Fruit fly (Drosophila melanogaster) whole organism, embryonic: ENCODE results near the gene Ice2.

Experiments
- Ada2b ChIP-seq: fragments of 200-800 bp; sonication (Bioruptor generic); IDR thresholded peaks from 2 replicates; pipeline ENCODE4 v1.3.6; 2022; ENCODE audit warnings: missing biosample characterization, missing genetic modification characterization
- Atf-2 ChIP-seq: fragments of 200-800 bp; sonication (Bioruptor generic); optimal IDR thresholded peaks from 2 replicates; lab custom pipeline; 2016; ENCODE audit warnings: missing biosample characterization, missing genetic modification characterization
- Bteb2 ChIP-seq: fragments of 200-800 bp; sonication (Bioruptor generic); optimal IDR thresholded peaks from 2 replicates; lab custom pipeline; 2016; ENCODE audit warnings: missing biosample characterization, missing genetic modification characterization
- CG10267 ChIP-seq: fragments of 200-800 bp; sonication (Bioruptor generic); optimal IDR thresholded peaks from 2 replicates; lab custom pipeline; 2018; ENCODE audit warnings: missing biosample characterization, mild to moderate bottlenecking, missing genetic modification characterization, moderate library complexity
- CG12071 ChIP-seq: fragments of 200-800 bp; sonication (Bioruptor generic); optimal IDR thresholded peaks from 3 replicates; lab custom pipeline; 2018; ENCODE audit warnings: missing biosample characterization, mild to moderate bottlenecking, missing genetic modification characterization
- CG12104 ChIP-seq: fragments of 200-800 bp; sonication (Bioruptor generic); optimal IDR thresholded peaks from 3 replicates; lab custom pipeline; 2016; ENCODE audit warnings: missing biosample characterization, missing genetic modification characterization
- CG12299 ChIP-seq: fragments of 200-800 bp; sonication (Bioruptor generic); optimal IDR thresholded peaks from 2 replicates; lab custom pipeline; 2018; ENCODE audit warnings: missing biosample characterization, mild to moderate bottlenecking, missing genetic modification characterization
- CG14965 ChIP-seq: fragments of 200-800 bp; sonication (Bioruptor generic); optimal IDR thresholded peaks from 2 replicates; lab custom pipeline; 2016; ENCODE audit warnings: missing biosample characterization, missing genetic modification characterization, borderline replicate concordance
- CG15073 ChIP-seq: fragments of 200-800 bp; sonication (Bioruptor generic); optimal IDR thresholded peaks from 2 replicates; lab custom pipeline; 2016; ENCODE audit warnings: missing biosample characterization, missing genetic modification characterization
- CG16779 ChIP-seq: fragments of 200-800 bp; sonication (Bioruptor generic); IDR thresholded peaks from 2 replicates; pipeline ENCODE4 v1.3.6; 2022; ENCODE audit warnings: missing biosample characterization, missing genetic modification characterization
- CG16863 ChIP-seq: fragments of 200-800 bp; sonication (Bioruptor generic); optimal IDR thresholded peaks from 3 replicates; lab custom pipeline; 2016; ENCODE audit warnings: missing biosample characterization, missing genetic modification characterization
- CG17328 ChIP-seq: fragments of 200-800 bp; sonication (Bioruptor generic); IDR thresholded peaks from 2 replicates; pipeline ENCODE4 v1.3.6; 2022; ENCODE audit warnings: missing biosample characterization, missing genetic modification characterization
- CG17829 ChIP-seq: fragments of 200-800 bp; optimal IDR thresholded peaks from 2 replicates; lab custom pipeline; 2019; ENCODE audit warnings: missing biosample characterization, mild to moderate bottlenecking, missing genetic modification characterization, moderate library complexity
- CG18011 ChIP-seq: fragments of 200-800 bp; sonication (Bioruptor generic); optimal IDR thresholded peaks from 2 replicates; lab custom pipeline; 2017; ENCODE audit warnings: missing biosample characterization, missing genetic modification characterization, mild to moderate bottlenecking, moderate library complexity, missing genotype
- CG18764 ChIP-seq: fragments of 200-800 bp; sonication (Bioruptor generic); optimal IDR thresholded peaks from 3 replicates; lab custom pipeline; 2016; ENCODE audit warnings: missing biosample characterization, missing genetic modification characterization
- CG2116 ChIP-seq: fragments of 200-800 bp; sonication (Bioruptor generic); optimal IDR thresholded peaks from 3 replicates; lab custom pipeline; 2018; ENCODE audit warnings: missing biosample characterization, mild to moderate bottlenecking, missing genetic modification characterization
- CG33213 ChIP-seq: fragments of 200-800 bp; sonication (Bioruptor generic); optimal IDR thresholded peaks from 3 replicates; lab custom pipeline; 2016; ENCODE audit warnings: missing biosample characterization, missing genetic modification characterization
- CG4282 ChIP-seq: fragments of 200-800 bp; sonication (Bioruptor generic); optimal IDR thresholded peaks from 2 replicates; lab custom pipeline; 2016; ENCODE audit warnings: missing biosample characterization, missing genetic modification characterization
- CG6689 ChIP-seq: fragments of 200-800 bp; sonication (Bioruptor generic); IDR thresholded peaks from 2 replicates; pipeline ENCODE4 v1.3.6; 2022; ENCODE audit warnings: missing biosample characterization, missing genetic modification characterization
- CG7271 ChIP-seq: fragments of 200-800 bp; sonication (Bioruptor generic); optimal IDR thresholded peaks from 2 replicates; lab custom pipeline; 2018; ENCODE audit warnings: missing biosample characterization, mild to moderate bottlenecking, missing genetic modification characterization, moderate library complexity
- CG8089 ChIP-seq: fragments of 200-800 bp; sonication (Bioruptor generic); optimal IDR thresholded peaks from 3 replicates; lab custom pipeline; 2016; ENCODE audit warnings: missing biosample characterization, missing genetic modification characterization
- CG9609 ChIP-seq: fragments of 200-800 bp; sonication (Bioruptor generic); optimal IDR thresholded peaks from 3 replicates; lab custom pipeline; 2016; ENCODE audit warnings: missing biosample characterization, missing genetic modification characterization
- Chrac-16 ChIP-seq: fragments of 200-800 bp; sonication (Bioruptor generic); optimal IDR thresholded peaks from 3 replicates; lab custom pipeline; 2016; ENCODE audit warnings: missing biosample characterization, missing genetic modification characterization
- Dip3 ChIP-seq: fragments of 200-800 bp; sonication (Bioruptor generic); optimal IDR thresholded peaks from 3 replicates; lab custom pipeline; 2016; ENCODE audit warnings: missing biosample characterization, missing genetic modification characterization
- Dref ChIP-seq: fragments of 200-800 bp; sonication (Bioruptor generic); IDR thresholded peaks from 2 replicates; pipeline ENCODE4 v1.3.6; 2022; ENCODE audit warnings: missing biosample characterization, missing genetic modification characterization
- Elba2 ChIP-seq: fragments of 200-800 bp; sonication (Bioruptor generic); optimal IDR thresholded peaks from 3 replicates; lab custom pipeline; 2016; ENCODE audit warnings: missing biosample characterization, missing genetic modification characterization
- HLH54F ChIP-seq: fragments of 200-800 bp; sonication (Bioruptor generic); optimal IDR thresholded peaks from 3 replicates; lab custom pipeline; 2016; ENCODE audit warnings: missing biosample characterization, missing genetic modification characterization
- Hr3 ChIP-seq: fragments of 200-800 bp; sonication (Bioruptor generic); optimal IDR thresholded peaks from 3 replicates; lab custom pipeline; 2016; ENCODE audit warnings: missing biosample characterization, missing genetic modification characterization
- Kr ChIP-seq: fragments of 200-800 bp; sonication (Bioruptor generic); optimal IDR thresholded peaks from 2 replicates; lab custom pipeline; 2017; ENCODE audit warnings: missing biosample characterization, mild to moderate bottlenecking, missing genetic modification characterization
- Mad ChIP-seq: fragments of 200-800 bp; sonication (Bioruptor generic); optimal IDR thresholded peaks from 2 replicates; lab custom pipeline; 2016; ENCODE audit warnings: missing biosample characterization, missing genetic modification characterization
- Poxn ChIP-seq: fragments of 200-800 bp; sonication (Bioruptor generic); IDR thresholded peaks from 2 replicates; pipeline ENCODE4 v1.3.6; 2022; ENCODE audit warnings: missing biosample characterization, missing genetic modification characterization
- Side ChIP-seq: fragments of 200-800 bp; sonication (Bioruptor generic); optimal IDR thresholded peaks from 2 replicates; lab custom pipeline; 2016; ENCODE audit warnings: missing biosample characterization, missing genetic modification characterization
- Spps ChIP-seq: fragments of 200-800 bp; sonication (Bioruptor generic); optimal IDR thresholded peaks from 2 replicates; lab custom pipeline; 2018; ENCODE audit warnings: missing biosample characterization, mild to moderate bottlenecking, missing genetic modification characterization
- Sry-β ChIP-seq: fragments of 200-800 bp; sonication (Bioruptor generic); optimal IDR thresholded peaks from 2 replicates; lab custom pipeline; 2018; ENCODE audit warnings: missing biosample characterization, mild to moderate bottlenecking, missing genetic modification characterization, moderate library complexity
- Xrp1 ChIP-seq: fragments of 200-800 bp; sonication (Bioruptor generic); IDR thresholded peaks from 2 replicates; pipeline ENCODE4 v1.3.6; 2022; ENCODE audit warnings: missing biosample characterization, missing genetic modification characterization
- al ChIP-seq: fragments of 200-800 bp; sonication (Bioruptor generic); IDR thresholded peaks from 2 replicates; pipeline ENCODE4 v1.3.6; 2022; ENCODE audit warnings: missing biosample characterization, missing genetic modification characterization
- ara ChIP-seq: fragments of 200-800 bp; sonication (Bioruptor generic); IDR thresholded peaks from 2 replicates; pipeline ENCODE4 v1.3.6; 2022; ENCODE audit warnings: missing biosample characterization, missing genetic modification characterization
- bowl ChIP-seq: fragments of 200-800 bp; sonication (Bioruptor generic); IDR thresholded peaks from 2 replicates; pipeline ENCODE4 v1.3.6; 2022; ENCODE audit warnings: missing biosample characterization, missing genetic modification characterization
- br ChIP-seq: fragments of >200 bp; optimal IDR thresholded peaks from 2 replicates; lab custom pipeline; 2017
- crc ChIP-seq: fragments of 200-800 bp; sonication (Bioruptor generic); optimal IDR thresholded peaks from 2 replicates; lab custom pipeline; 2016; ENCODE audit warnings: missing biosample characterization, missing genetic modification characterization
- fd64A ChIP-seq: fragments of 200-800 bp; sonication (Bioruptor generic); optimal IDR thresholded peaks from 3 replicates; lab custom pipeline; 2018; ENCODE audit warnings: missing biosample characterization, mild to moderate bottlenecking, missing genetic modification characterization
- ftz-f1 ChIP-seq: fragments of 200-800 bp; sonication (Bioruptor generic); optimal IDR thresholded peaks from 2 replicates; lab custom pipeline; 2016; ENCODE audit warnings: missing biosample characterization, missing genetic modification characterization
- gcm ChIP-seq: fragments of 200-800 bp; sonication (Bioruptor generic); optimal IDR thresholded peaks from 2 replicates; lab custom pipeline; 2019; ENCODE audit warnings: missing biosample characterization, mild to moderate bottlenecking, missing genetic modification characterization, moderate library complexity
- kah ChIP-seq: fragments of 200-800 bp; sonication (Bioruptor generic); optimal IDR thresholded peaks from 2 replicates; lab custom pipeline; 2018; ENCODE audit warnings: missing biosample characterization, mild to moderate bottlenecking, missing genetic modification characterization
- lilli ChIP-seq: fragments of 200-800 bp; sonication (Bioruptor generic); optimal IDR thresholded peaks from 3 replicates; lab custom pipeline; 2016; ENCODE audit warnings: missing biosample characterization, missing genetic modification characterization
- nom ChIP-seq: fragments of 200-800 bp; sonication (Bioruptor generic); optimal IDR thresholded peaks from 2 replicates; lab custom pipeline; 2017; ENCODE audit warnings: missing biosample characterization, missing genetic modification characterization, mild to moderate bottlenecking, moderate library complexity, missing genetic modification reagents
- p53 ChIP-seq: fragments of 200-800 bp; sonication (Bioruptor generic); optimal IDR thresholded peaks from 2 replicates; lab custom pipeline; 2016; ENCODE audit warnings: missing biosample characterization, missing genetic modification characterization
- scrt ChIP-seq: fragments of 200-800 bp; sonication (Bioruptor generic); optimal IDR thresholded peaks from 2 replicates; lab custom pipeline; 2018; ENCODE audit warnings: missing biosample characterization, mild to moderate bottlenecking, missing genetic modification characterization, moderate library complexity
- sim ChIP-seq: fragments of 200-800 bp; sonication (Bioruptor generic); IDR thresholded peaks from 2 replicates; pipeline ENCODE4 v1.3.6; 2022; ENCODE audit warnings: missing biosample characterization, missing genetic modification characterization
- sna ChIP-seq: fragments of 200-800 bp; sonication (Bioruptor generic); IDR thresholded peaks from 2 replicates; pipeline ENCODE4 v1.3.6; 2022; ENCODE audit warnings: missing biosample characterization, missing genetic modification characterization; ENCODE audit not compliant: partially characterized antibody
- tap ChIP-seq: fragments of 200-800 bp; optimal IDR thresholded peaks from 3 replicates; lab custom pipeline; 2019; ENCODE audit warnings: missing biosample characterization, mild to moderate bottlenecking, missing genetic modification characterization, moderate library complexity
- tio ChIP-seq: fragments of 200-800 bp; sonication (Bioruptor generic); optimal IDR thresholded peaks from 2 replicates; lab custom pipeline; 2017; ENCODE audit warnings: missing biosample characterization, missing genetic modification characterization, inconsistent platforms
- unpg ChIP-seq: fragments of 200-800 bp; sonication (Bioruptor generic); optimal IDR thresholded peaks from 3 replicates; lab custom pipeline; 2018; ENCODE audit warnings: missing biosample characterization, mild to moderate bottlenecking, missing genetic modification characterization, moderate library complexity

Ice2 gene

DNA sequence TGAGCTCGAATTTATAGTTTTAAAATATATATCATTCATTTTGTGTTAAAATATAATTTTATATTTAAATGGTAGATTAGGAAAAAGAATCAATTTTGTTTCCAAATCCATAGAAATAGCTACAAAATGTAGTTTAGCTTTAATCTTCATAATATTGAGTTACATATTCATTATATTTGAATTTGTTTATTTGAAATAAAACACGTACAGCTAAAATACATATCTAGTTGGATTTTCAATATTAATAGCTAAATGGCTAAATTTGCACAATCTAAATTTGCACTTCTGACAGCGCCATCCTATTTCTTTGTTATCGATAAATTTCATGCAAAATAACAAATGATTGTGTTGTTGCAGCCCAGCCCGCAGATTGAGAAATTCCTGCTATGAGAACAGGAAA lies 3.9 kb downstream of the Ice2 start, which contains the start of gene Usp8 (continued):
- TF ChIP-seq gcm (GFP tag; lab: Kevin White, UChicago) (peak; percentile 23), tio (no peak), Hr3 (GFP tag; lab: Kevin White, UChicago) (peak; percentile 29), nom (no peak), CG8089 (GFP tag; lab: Kevin White, UChicago) (no peak), Elba2 (no peak), CG16863 (GFP tag; lab: Kevin White, UChicago) (no peak), Dref (GFP tag; lab: Robert Waterston, UW) (peak; percentile 65), lilli (GFP tag; lab: Kevin White, UChicago) (peak; percentile 18), tap (tag; lab: Kevin White, UChicago) (no peak), CG18764 (GFP tag; lab: Kevin White, UChicago) (peak; percentile 39), Sry-β (peak; percentile 95), scrt (GFP tag; lab: Kevin White, UChicago) (no peak), ara (GFP tag; lab: Robert Waterston, UW) (no peak), CG9609 (GFP tag; lab: Kevin White, UChicago) (no peak), p53 (GFP tag; lab: Kevin White, UChicago) (no peak), CG33213 (no peak), Poxn (GFP tag; lab: Robert Waterston, UW) (no peak), CG10267 (tag; lab: Kevin White, UChicago) (peak; percentile 50), ftz-f1 (GFP tag; lab: Kevin White, UChicago) (no peak), CG17328 (GFP tag; lab: Robert Waterston, UW) (no peak), CG12071 (no peak), br (lab: Kevin White, UChicago) (no peak), Atf-2 (no peak), CG16779 (GFP tag; lab: Robert Waterston, UW) (no peak), Ada2b (GFP tag; lab: Robert Waterston, UW) (no peak), bowl (GFP tag; lab: Robert Waterston, UW) (no peak), al (GFP tag; lab: Robert Waterston, UW) (no peak), Kr (GFP tag; lab: Kevin White, UChicago) (no peak), Side (no peak), CG6689 (GFP tag; lab: Robert Waterston, UW) (0 out of 2 replicates have a peak, but pooled peaks have one; percentile 7), CG7271 (tag; lab: Kevin White, UChicago) (no peak), Mad (no peak), Spps (tag; lab: Kevin White, UChicago) (no peak), CG18011 (GFP tag; lab: Kevin White, UChicago) (no peak), CG12299 (tag; lab: Kevin White, UChicago) (no peak), Dip3 (GFP tag; lab: Kevin White, UChicago) (no peak), unpg (no peak), crc (GFP tag; lab: Kevin White, UChicago) (no peak), kah (GFP tag; lab: Kevin White, UChicago) (no peak), CG15073 (GFP tag; lab: Kevin White, UChicago) (no peak), Chrac-16 (GFP tag; lab: Kevin White, UChicago) (no peak), Xrp1 (GFP tag; lab: Robert Waterston, UW) (no peak), CG2116 (GFP tag; lab: Kevin White, UChicago) (peak; percentile 74), HLH54F (no peak), Bteb2 (GFP tag; lab: Kevin White, UChicago) (no peak), CG17829 (tag; lab: Kevin White, UChicago) (peak; percentile 23), sna (no peak), fd64A (GFP tag; lab: Kevin White, UChicago) (no peak), sim (GFP tag; lab: Robert Waterston, UW) (no peak), CG4282 (GFP tag; lab: Kevin White, UChicago) (no peak), CG12104 (GFP tag; lab: Kevin White, UChicago) (peak; percentile 25), CG14965 (no peak)
